Fruit fly (Drosophila melanogaster): ENCODE data around the gene Fuca.

Fuca gene

dm6 chr3L:11491874-11492268 is 30.6 kb downstream of the Fuca start (continued):
- no peak for TF ChIP-seq CG4617 (GFP tag; optimal IDR thresholded peaks at IDR 0.05; ENCODE audit: borderline replicate concordance)
- peak; percentile 23 for TF ChIP-seq CG2202 (tag; optimal IDR thresholded peaks at IDR 0.05)
- TF ChIP-seq CG14441 (GFP tag; IDR thresholded peaks at IDR 0.05), result no peak
- peak in 1 of 2 experiments; percentile 17 for TF ChIP-seq eve (GFP tag; optimal IDR thresholded peaks at IDR 0.05)
- no peak for TF ChIP-seq ftz-f1 (GFP tag; optimal IDR thresholded peaks at IDR 0.05)
- TF ChIP-seq ranshi (GFP tag; IDR thresholded peaks at IDR 0.05), result no peak
- no peak for TF ChIP-seq nau (GFP tag; optimal IDR thresholded peaks at IDR 0.05)
- TF ChIP-seq gfzf (GFP tag; optimal IDR thresholded peaks at IDR 0.05), result no peak
- TF ChIP-seq CG8944 (GFP tag; optimal IDR thresholded peaks at IDR 0.05), result no peak
- TF ChIP-seq lab (GFP tag; optimal IDR thresholded peaks at IDR 0.05), result no peak
- no peak for TF ChIP-seq Hr78 (GFP tag; optimal IDR thresholded peaks at IDR 0.05)
- TF ChIP-seq CG14014 (GFP tag; IDR thresholded peaks at IDR 0.05), result no peak
- TF ChIP-seq CG17359 (tag; optimal IDR thresholded peaks at IDR 0.05), result peak; percentile 25
- TF ChIP-seq CG16813 (GFP tag; IDR thresholded peaks at IDR 0.05; ENCODE audit: partially characterized antibody), result no peak
- no peak for TF ChIP-seq tll (GFP tag; optimal IDR thresholded peaks at IDR 0.05)
- no peak for TF ChIP-seq CG4282 (GFP tag; optimal IDR thresholded peaks at IDR 0.05)
- no peak for TF ChIP-seq CG7839 (tag; optimal IDR thresholded peaks at IDR 0.05)
- TF ChIP-seq nom (GFP tag; optimal IDR thresholded peaks at IDR 0.05), result no peak
- TF ChIP-seq z (GFP tag; IDR thresholded peaks at IDR 0.05), result 0 out of 3 replicates have a peak, but pooled peaks have one; percentile 3
- 0 out of 3 replicates have a peak, but pooled peaks have one; percentile 11 for TF ChIP-seq ci (GFP tag; IDR thresholded peaks at IDR 0.05)
- no peak for TF ChIP-seq CHES-1-like (GFP tag; optimal IDR thresholded peaks at IDR 0.05)
- TF ChIP-seq CG6813 (GFP tag; optimal IDR thresholded peaks at IDR 0.05), result peak; percentile 30
- peak; percentile 67 for TF ChIP-seq CG15696 (tag; optimal IDR thresholded peaks at IDR 0.05)
- TF ChIP-seq gem (tag; optimal IDR thresholded peaks at IDR 0.05), result peak; percentile 7
- no peak for TF ChIP-seq Hey (tag; optimal IDR thresholded peaks at IDR 0.05)
- TF ChIP-seq CG9876 (GFP tag; optimal IDR thresholded peaks at IDR 0.05), result no peak
- no peak for TF ChIP-seq exex (tag; optimal IDR thresholded peaks at IDR 0.05)
- no peak for TF ChIP-seq CG18476 (GFP tag; optimal IDR thresholded peaks at IDR 0.05)
- peak; percentile 56 for TF ChIP-seq dmrt11E (tag; optimal IDR thresholded peaks at IDR 0.05)
- TF ChIP-seq CG7987 (GFP tag; optimal IDR thresholded peaks at IDR 0.05), result no peak
- no peak for TF ChIP-seq ERR (GFP tag; optimal IDR thresholded peaks at IDR 0.05)
- no peak for TF ChIP-seq MBD-R2 (GFP tag; IDR thresholded peaks at IDR 0.05)
- no peak for TF ChIP-seq Myb (GFP tag; optimal IDR thresholded peaks at IDR 0.05)
- TF ChIP-seq cg (GFP tag; optimal IDR thresholded peaks at IDR 0.05), result peak; percentile 8
- TF ChIP-seq nerfin-1 (tag; optimal IDR thresholded peaks at IDR 0.05), result no peak
- TF ChIP-seq B-H1 (GFP tag; IDR thresholded peaks at IDR 0.05), result no peak
- peak; percentile 25 for TF ChIP-seq fd64A (GFP tag; optimal IDR thresholded peaks at IDR 0.05)
- TF ChIP-seq sc (optimal IDR thresholded peaks at IDR 0.05), result no peak
- TF ChIP-seq sc (GFP tag; optimal IDR thresholded peaks at IDR 0.05), result peak; percentile 44
- TF ChIP-seq CG8281 (tag; optimal IDR thresholded peaks at IDR 0.05), result peak; percentile 38
- TF ChIP-seq CG15601 (tag; optimal IDR thresholded peaks at IDR 0.05), result peak; percentile 62
- TF ChIP-seq so (GFP tag; IDR thresholded peaks at IDR 0.05), result 0 out of 3 replicates have a peak, but pooled peaks have one; percentile 36
- peak; percentile 69 for TF ChIP-seq CG33557 (GFP tag; optimal IDR thresholded peaks at IDR 0.05)
- TF ChIP-seq CG32772 (GFP tag; IDR thresholded peaks at IDR 0.05), result no peak
- TF ChIP-seq al (GFP tag; IDR thresholded peaks at IDR 0.05), result no peak
- peak in 1 of 3 experiments; percentile 18 for TF ChIP-seq lola (GFP tag; optimal IDR thresholded peaks at IDR 0.05)
- TF ChIP-seq CG11093 (GFP tag; IDR thresholded peaks at IDR 0.05), result no peak
- peak; percentile 5 for TF ChIP-seq kni (GFP tag; optimal IDR thresholded peaks at IDR 0.05)
- TF ChIP-seq zfh1 (GFP tag; IDR thresholded peaks at IDR 0.05), result peak; percentile 47; the same call in 1 of the 3 replicates
- peak; percentile 58 for TF ChIP-seq CG1603 (tag; optimal IDR thresholded peaks at IDR 0.05)
